Fruit fly (Drosophila melanogaster): ENCODE data around the gene Gr23a.

DNA sequence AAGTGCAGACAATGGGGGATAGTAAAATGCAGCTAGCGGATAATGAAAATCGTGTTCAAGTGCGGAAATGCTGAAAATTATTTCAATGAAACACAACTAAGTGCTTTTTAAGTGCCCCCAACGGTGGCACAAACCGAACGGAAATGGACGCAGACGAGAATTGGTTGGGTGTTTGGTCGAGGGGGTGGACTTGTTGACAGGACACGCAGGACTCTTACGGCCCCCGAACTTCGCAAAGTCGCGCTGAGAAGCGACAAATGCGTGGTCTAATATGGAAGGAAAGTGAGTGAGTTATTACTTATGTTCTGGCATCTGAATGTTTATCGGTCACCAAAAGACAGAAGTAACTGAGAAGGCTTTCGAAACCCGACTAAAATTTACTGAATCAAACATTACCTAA lies 16.9 kb upstream of the Gr23a start, which contains the start of gene Prosbeta4R1:
- no peak for TF ChIP-seq pan (optimal IDR thresholded peaks at IDR 0.05)
- TF ChIP-seq psq (optimal IDR thresholded peaks at IDR 0.05) = no peak

Data from whole organism.